Fruit fly (Drosophila melanogaster) whole organism, embryonic: ENCODE results near the gene Rlb1.

Experiments used
- Ada2b ChIP-seq: fragments of 200-800 bp; sonication (Bioruptor generic); IDR thresholded peaks from 2 replicates; pipeline ENCODE4 v1.3.6; 2022; ENCODE audit warnings: missing biosample characterization, missing genetic modification characterization
- Atf3 ChIP-seq: fragments of 200-800 bp; sonication (Bioruptor generic); optimal IDR thresholded peaks from 3 replicates; lab custom pipeline; 2016; ENCODE audit warnings: missing biosample characterization, missing genetic modification characterization
- Blimp-1 ChIP-seq: fragments of 200-800 bp; sonication (Bioruptor generic); optimal IDR thresholded peaks from 3 replicates; lab custom pipeline; 2018; ENCODE audit warnings: missing biosample characterization, missing genetic modification characterization, mild to moderate bottlenecking, moderate library complexity, missing genetic modification reagents
- C15 ChIP-seq: fragments of 200-800 bp; sonication (Bioruptor generic); IDR thresholded peaks from 3 replicates; pipeline ENCODE4 v1.3.6; 2022; ENCODE audit warnings: missing biosample characterization, missing genetic modification characterization
- CG10462 ChIP-seq: fragments of 200-800 bp; sonication (Bioruptor generic); optimal IDR thresholded peaks from 2 replicates; lab custom pipeline; 2016; ENCODE audit warnings: missing biosample characterization, missing genetic modification characterization
- CG11398 ChIP-seq: fragments of 200-800 bp; sonication (Bioruptor generic); optimal IDR thresholded peaks from 2 replicates; lab custom pipeline; 2016; ENCODE audit warnings: missing biosample characterization, missing genetic modification characterization
- CG11695 ChIP-seq: fragments of 200-800 bp; sonication (Bioruptor generic); IDR thresholded peaks from 3 replicates; pipeline ENCODE4 v1.3.6; 2022; ENCODE audit warnings: missing biosample characterization, missing genetic modification characterization
- CG12942 ChIP-seq: fragments of 200-800 bp; sonication (Bioruptor generic); optimal IDR thresholded peaks from 3 replicates; lab custom pipeline; 2016; ENCODE audit warnings: missing biosample characterization, missing genetic modification characterization
- CG13775 ChIP-seq: fragments of 200-800 bp; sonication (Bioruptor generic); optimal IDR thresholded peaks from 3 replicates; lab custom pipeline; 2017; ENCODE audit warnings: missing biosample characterization, mild to moderate bottlenecking, missing genetic modification characterization
- CG16779 ChIP-seq: fragments of 200-800 bp; sonication (Bioruptor generic); IDR thresholded peaks from 2 replicates; pipeline ENCODE4 v1.3.6; 2022; ENCODE audit warnings: missing biosample characterization, missing genetic modification characterization
- CG17359 ChIP-seq: fragments of 200-800 bp; sonication (Bioruptor generic); optimal IDR thresholded peaks from 3 replicates; lab custom pipeline; 2018; ENCODE audit warnings: missing biosample characterization, mild to moderate bottlenecking, missing genetic modification characterization, moderate library complexity
- CG31224 ChIP-seq: fragments of 200-800 bp; sonication (Bioruptor generic); IDR thresholded peaks from 2 replicates; pipeline ENCODE4 v1.3.6; 2022; ENCODE audit warnings: missing biosample characterization, missing genetic modification characterization
- CG32532 ChIP-seq: fragments of 200-800 bp; sonication (Bioruptor generic); IDR thresholded peaks from 2 replicates; pipeline ENCODE4 v1.3.6; 2022; ENCODE audit warnings: missing biosample characterization, missing genetic modification characterization
- CG3407 ChIP-seq: fragments of 200-800 bp; sonication (Bioruptor generic); optimal IDR thresholded peaks from 2 replicates; lab custom pipeline; 2018; ENCODE audit warnings: missing biosample characterization, mild to moderate bottlenecking, missing genetic modification characterization
- CG3838 ChIP-seq: fragments of 200-800 bp; sonication (Bioruptor generic); optimal IDR thresholded peaks from 3 replicates; lab custom pipeline; 2016; ENCODE audit warnings: missing biosample characterization, missing genetic modification characterization
- CG4282 ChIP-seq: fragments of 200-800 bp; sonication (Bioruptor generic); optimal IDR thresholded peaks from 2 replicates; lab custom pipeline; 2016; ENCODE audit warnings: missing biosample characterization, missing genetic modification characterization
- CG4707 ChIP-seq: fragments of 200-800 bp; sonication (Bioruptor generic); optimal IDR thresholded peaks from 2 replicates; lab custom pipeline; 2018; ENCODE audit warnings: missing biosample characterization, mild to moderate bottlenecking, missing genetic modification characterization, moderate library complexity
- CG7556 ChIP-seq: fragments of 200-800 bp; sonication (Bioruptor generic); optimal IDR thresholded peaks from 2 replicates; lab custom pipeline; 2017; ENCODE audit warnings: missing biosample characterization, mild to moderate bottlenecking, missing genetic modification characterization
- CrebB ChIP-seq: fragments of 200-800 bp; sonication (Bioruptor generic); optimal IDR thresholded peaks from 3 replicates; lab custom pipeline; 2018; ENCODE audit warnings: missing biosample characterization, mild to moderate bottlenecking, missing genetic modification characterization
- Drgx ChIP-seq: fragments of 200-800 bp; sonication (Bioruptor generic); IDR thresholded peaks from 2 replicates; pipeline ENCODE4 v1.3.6; 2022; ENCODE audit warnings: missing biosample characterization, missing genetic modification characterization
- Fer2 ChIP-seq: fragments of 200-800 bp; sonication (Bioruptor generic); optimal IDR thresholded peaks from 2 replicates; lab custom pipeline; 2018; ENCODE audit warnings: missing biosample characterization, mild to moderate bottlenecking, missing genetic modification characterization, moderate library complexity
- H15 ChIP-seq: fragments of 200-800 bp; sonication (Bioruptor generic); IDR thresholded peaks from 3 replicates; pipeline ENCODE4 v1.3.6; 2022; ENCODE audit warnings: missing biosample characterization, missing genetic modification characterization
- Hmx ChIP-seq: fragments of 200-800 bp; sonication (Bioruptor generic); optimal IDR thresholded peaks from 2 replicates; lab custom pipeline; 2016; ENCODE audit warnings: missing biosample characterization, missing genetic modification characterization
- Hr3 ChIP-seq: fragments of 200-800 bp; sonication (Bioruptor generic); optimal IDR thresholded peaks from 3 replicates; lab custom pipeline; 2016; ENCODE audit warnings: missing biosample characterization, missing genetic modification characterization
- Hr51 ChIP-seq, 2 experiments: fragments of 200-800 bp; sonication (Bioruptor generic); optimal IDR thresholded peaks; 2 replicates in 1 of 2; 3 replicates in 1 of 2; lab custom pipeline; 2016 to 2018; ENCODE audit warnings: missing biosample characterization in 2 of 2, missing genetic modification characterization in 2 of 2, mild to moderate bottlenecking in 1 of 2, moderate library complexity in 1 of 2
- Kr ChIP-seq: fragments of 200-800 bp; sonication (Bioruptor generic); optimal IDR thresholded peaks from 2 replicates; lab custom pipeline; 2017; ENCODE audit warnings: missing biosample characterization, mild to moderate bottlenecking, missing genetic modification characterization
- Max ChIP-seq: fragments of 200-800 bp; sonication (Bioruptor generic); optimal IDR thresholded peaks from 2 replicates; lab custom pipeline; 2016; ENCODE audit warnings: missing biosample characterization, mild to moderate bottlenecking, missing genetic modification characterization
- Rfx ChIP-seq: fragments of 200-800 bp; sonication (Bioruptor generic); IDR thresholded peaks from 2 replicates; pipeline ENCODE4 v1.3.6; 2022; ENCODE audit warnings: missing biosample characterization, missing genetic modification characterization
- Scr ChIP-seq: fragments of 200-800 bp; sonication (Bioruptor generic); IDR thresholded peaks from 2 replicates; pipeline ENCODE4 v1.3.6; 2022; ENCODE audit warnings: missing biosample characterization, missing genetic modification characterization; ENCODE audit not compliant: partially characterized antibody
- Six4 ChIP-seq: fragments of 200-800 bp; sonication (Bioruptor generic); optimal IDR thresholded peaks from 2 replicates; lab custom pipeline; 2016; ENCODE audit warnings: missing biosample characterization, missing genetic modification characterization
- Usf ChIP-seq: fragments of 200-800 bp; sonication (Bioruptor generic); optimal IDR thresholded peaks from 2 replicates; lab custom pipeline; 2017; ENCODE audit warnings: missing genotype, missing biosample characterization, missing genetic modification characterization
- abd-A ChIP-seq: fragments of 200-800 bp; sonication (Bioruptor generic); optimal IDR thresholded peaks from 3 replicates; lab custom pipeline; 2019; ENCODE audit warnings: missing biosample characterization, mild to moderate bottlenecking, missing genetic modification characterization, moderate library complexity
- ara ChIP-seq: fragments of 200-800 bp; sonication (Bioruptor generic); IDR thresholded peaks from 2 replicates; pipeline ENCODE4 v1.3.6; 2022; ENCODE audit warnings: missing biosample characterization, missing genetic modification characterization
- bsh ChIP-seq, 2 experiments: fragments of 200-800 bp; sonication (Bioruptor generic); optimal IDR thresholded peaks; 2 replicates each; lab custom pipeline; 2017 to 2018; ENCODE audit warnings: mild to moderate bottlenecking in 2 of 2, missing biosample characterization in 2 of 2, missing genetic modification characterization in 2 of 2, moderate library complexity in 1 of 2
- crol ChIP-seq: fragments of 200-800 bp; sonication (Bioruptor generic); IDR thresholded peaks from 2 replicates; pipeline ENCODE4 v1.3.6; 2022; ENCODE audit warnings: missing biosample characterization, missing genetic modification characterization
- en ChIP-seq: fragments of 200-800 bp; sonication (Bioruptor generic); optimal IDR thresholded peaks from 2 replicates; lab custom pipeline; 2016; ENCODE audit warnings: missing biosample characterization, missing genetic modification characterization
- grau ChIP-seq: fragments of 200-800 bp; optimal IDR thresholded peaks from 3 replicates; lab custom pipeline; 2019; ENCODE audit warnings: missing biosample characterization, mild to moderate bottlenecking, missing genetic modification characterization, moderate library complexity
- her ChIP-seq: fragments of 200-800 bp; sonication (Bioruptor generic); optimal IDR thresholded peaks from 2 replicates; lab custom pipeline; 2016; ENCODE audit warnings: missing biosample characterization, missing genetic modification characterization
- hth ChIP-seq: fragments of >200 bp; optimal IDR thresholded peaks from 2 replicates; lab custom pipeline; 2017; ENCODE audit warnings: inconsistent platforms
- lmd ChIP-seq: fragments of 200-800 bp; sonication (Bioruptor generic); IDR thresholded peaks from 2 replicates; pipeline ENCODE4 v1.3.6; 2022; ENCODE audit warnings: missing biosample characterization, missing genetic modification characterization
- nom ChIP-seq: fragments of 200-800 bp; sonication (Bioruptor generic); optimal IDR thresholded peaks from 2 replicates; lab custom pipeline; 2017; ENCODE audit warnings: missing biosample characterization, missing genetic modification characterization, mild to moderate bottlenecking, moderate library complexity, missing genetic modification reagents
- oc ChIP-seq: fragments of 200-800 bp; sonication (Bioruptor generic); optimal IDR thresholded peaks from 2 replicates; lab custom pipeline; 2018; ENCODE audit warnings: missing biosample characterization, mild to moderate bottlenecking, missing genetic modification characterization, moderate library complexity
- otp ChIP-seq: fragments of 200-800 bp; sonication (Bioruptor generic); IDR thresholded peaks from 3 replicates; pipeline ENCODE4, ENCODE4 v1.3.6; 2022; ENCODE audit warnings: missing biosample characterization, missing genetic modification characterization
- psq ChIP-seq: fragments of 200-800 bp; sonication (Bioruptor generic); optimal IDR thresholded peaks from 2 replicates; lab custom pipeline; 2017; ENCODE audit warnings: missing biosample characterization, missing genetic modification characterization
- ranshi ChIP-seq: fragments of 200-800 bp; sonication (Bioruptor generic); IDR thresholded peaks from 2 replicates; pipeline ENCODE4 v1.3.6; 2022; ENCODE audit warnings: missing biosample characterization, missing genetic modification characterization
- sima ChIP-seq: fragments of 200-800 bp; sonication (Bioruptor generic); optimal IDR thresholded peaks from 2 replicates; lab custom pipeline; 2016; ENCODE audit warnings: missing biosample characterization, missing genetic modification characterization
- sqz ChIP-seq: fragments of 200-800 bp; sonication (Bioruptor generic); optimal IDR thresholded peaks from 3 replicates; lab custom pipeline; 2018; ENCODE audit warnings: missing biosample characterization, mild to moderate bottlenecking, missing genetic modification characterization
- vfl ChIP-seq: fragments of 200-800 bp; sonication (Bioruptor generic); optimal IDR thresholded peaks from 2 replicates; lab custom pipeline; 2016; ENCODE audit warnings: missing biosample characterization, missing genetic modification characterization
- zfh1 ChIP-seq: fragments of 200-800 bp; sonication (Bioruptor generic); IDR thresholded peaks from 3 replicates; pipeline ENCODE4 v1.3.6; 2022; ENCODE audit warnings: missing biosample characterization, missing genetic modification characterization

Rlb1 gene

dm6 chr3R:9480396-9480795 lies 32.7 kb upstream of the Rlb1 start (continued):
- TF ChIP-seq CG11695 (GFP tag; lab: Robert Waterston, UW) (0 out of 3 replicates have a peak, but pooled peaks have one; percentile 28), CG13775 (no peak), sqz (GFP tag; lab: Kevin White, UChicago) (no peak), Drgx (peak; percentile 80), Blimp-1 (GFP tag; lab: Kevin White, UChicago) (peak; percentile 9), Ada2b (GFP tag; lab: Robert Waterston, UW) (0 out of 2 replicates have a peak, but pooled peaks have one; percentile 15), Hr3 (GFP tag; lab: Kevin White, UChicago) (peak; percentile 1), H15 (GFP tag; lab: Robert Waterston, UW) (0 out of 3 replicates have a peak, but pooled peaks have one; percentile 37), CG17359 (tag; lab: Kevin White, UChicago) (peak; percentile 29), CG4707 (GFP tag; lab: Kevin White, UChicago) (peak; percentile 72)

- TF ChIP-seq psq (GFP tag; lab: Kevin White, UChicago) = no peak
- peak; percentile 24; the same call in 1 of the 2 replicates for TF ChIP-seq Rfx (GFP tag; lab: Robert Waterston, UW)
- peak; percentile 88 for TF ChIP-seq abd-A (tag; lab: Kevin White, UChicago)
- no peak for TF ChIP-seq CG7556 (GFP tag; lab: Kevin White, UChicago)
- no peak for TF ChIP-seq CG10462
- TF ChIP-seq Fer2 (tag; lab: Kevin White, UChicago) = no peak
- TF ChIP-seq oc (tag; lab: Kevin White, UChicago) = no peak
- peak; percentile 51 for TF ChIP-seq crol
- 0 out of 2 replicates have a peak, but pooled peaks have one; percentile 33 for TF ChIP-seq CG32532 (GFP tag; lab: Robert Waterston, UW)
- no peak for TF ChIP-seq CG3838
- no peak for TF ChIP-seq C15 (GFP tag; lab: Robert Waterston, UW)
- no peak for TF ChIP-seq Max (GFP tag; lab: Kevin White, UChicago)
- 0 out of 2 replicates have a peak, but pooled peaks have one; percentile 3 for TF ChIP-seq CG16779 (GFP tag; lab: Robert Waterston, UW)
- TF ChIP-seq CG11398 (GFP tag; lab: Kevin White, UChicago) = no peak
Measured at dm6 chr3R:9487561-9487960, 25.6 kb upstream of the Rlb1 start.

dm6 chr3R:9487961-9488360 lies 25.2 kb upstream of the Rlb1 start:
- TF ChIP-seq her (GFP tag; lab: Kevin White, UChicago) = no peak
- no peak for TF ChIP-seq CG4282 (GFP tag; lab: Kevin White, UChicago)
- no peak for TF ChIP-seq Scr (GFP tag; lab: Robert Waterston, UW)
- TF ChIP-seq grau (tag; lab: Kevin White, UChicago) = peak; percentile 27
- no peak for TF ChIP-seq CrebB (tag; lab: Kevin White, UChicago)
- TF ChIP-seq vfl (GFP tag; lab: Kevin White, UChicago) = no peak
- no peak for TF ChIP-seq nom (GFP tag; lab: Kevin White, UChicago)
- TF ChIP-seq Hmx = no peak
- TF ChIP-seq Usf (GFP tag; lab: Kevin White, UChicago) = no peak
- TF ChIP-seq hth = no peak
- TF ChIP-seq ara (GFP tag; lab: Robert Waterston, UW) = no peak
- TF ChIP-seq en = no peak
- no peak for TF ChIP-seq Ada2b (GFP tag; lab: Robert Waterston, UW)
- no peak for TF ChIP-seq Atf3
- no peak for TF ChIP-seq lmd (GFP tag; lab: Robert Waterston, UW)
- TF ChIP-seq Hr51 (GFP tag; optimal IDR thresholded peaks at IDR 0.05; lab: Kevin White, UChicago) = no peak
- TF ChIP-seq bsh (GFP tag; optimal IDR thresholded peaks at IDR 0.05; lab: Kevin White, UChicago) = no peak
- no peak for TF ChIP-seq zfh1
- no peak for TF ChIP-seq CG31224 (GFP tag; lab: Robert Waterston, UW)
- TF ChIP-seq CG3407 (GFP tag; lab: Kevin White, UChicago) = no peak
- TF ChIP-seq H15 (GFP tag; lab: Robert Waterston, UW) = no peak
- TF ChIP-seq Kr (GFP tag; lab: Kevin White, UChicago) = no peak
- TF ChIP-seq CG12942 (GFP tag; lab: Kevin White, UChicago) = no peak
- no peak for TF ChIP-seq otp
- no peak for TF ChIP-seq sima (GFP tag; lab: Kevin White, UChicago)
- TF ChIP-seq ranshi = no peak
- TF ChIP-seq CG7556 (GFP tag; lab: Kevin White, UChicago) = peak; percentile 57
- TF ChIP-seq Six4 (GFP tag; lab: Kevin White, UChicago) = no peak
